Worm (Caenorhabditis elegans) whole organism, L1 larva: ENCODE data around the gene trxr-1.

Source experiments
- C16A3.4 ChIP-seq: fragments of 150-350 bp; optimal IDR thresholded peaks from 2 replicates; lab custom pipeline; 2014; ENCODE audit warnings: missing biosample characterization, missing genetic modification characterization
- C34B4.2 ChIP-seq: sonication (generic microtip); optimal IDR thresholded peaks from 2 replicates; lab custom pipeline; 2017; ENCODE audit warnings: mild to moderate bottlenecking, missing genetic modification characterization, missing compliant biosample characterization
- F16B12.6 ChIP-seq: fragments of 150-350 bp; optimal IDR thresholded peaks from 2 replicates; lab custom pipeline; 2014; ENCODE audit warnings: missing biosample characterization, missing genetic modification characterization
- Y116A8C.19 ChIP-seq: sonication (generic microtip); optimal IDR thresholded peaks from 2 replicates; lab custom pipeline; 2016; ENCODE audit warnings: missing compliant biosample characterization, missing genetic modification characterization, borderline replicate concordance
- alr-1 ChIP-seq: fragments of 200-800 bp; sonication (Bioruptor generic); optimal IDR thresholded peaks from 2 replicates; lab custom pipeline; 2018; ENCODE audit warnings: borderline replicate concordance, mild to moderate bottlenecking, missing genetic modification characterization, missing compliant biosample characterization
- aly-2 ChIP-seq: fragments of 150-350 bp; optimal IDR thresholded peaks from 2 replicates; lab custom pipeline; 2014; ENCODE audit warnings: missing biosample characterization, missing genetic modification characterization
- blmp-1 ChIP-seq: fragments of 150-350 bp; optimal IDR thresholded peaks from 2 replicates; lab custom pipeline; 2014; ENCODE audit warnings: missing biosample characterization, missing genetic modification characterization
- ceh-63 ChIP-seq: fragments of 200-800 bp; sonication (Bioruptor generic); optimal IDR thresholded peaks from 2 replicates; lab custom pipeline; 2018; ENCODE audit warnings: mild to moderate bottlenecking, missing genetic modification characterization, missing compliant biosample characterization
- ceh-90 ChIP-seq: sonication (generic microtip); optimal IDR thresholded peaks from 2 replicates; lab custom pipeline; 2016; ENCODE audit warnings: missing genetic modification characterization, missing compliant biosample characterization
- ces-1 ChIP-seq: fragments of 150-350 bp; optimal IDR thresholded peaks from 2 replicates; lab custom pipeline; 2014; ENCODE audit warnings: missing biosample characterization, missing genetic modification reagents, missing genetic modification characterization
- dpl-1 ChIP-seq, 3 experiments: fragments of 150-350 bp in 2 of 3; sonication (generic microtip) in 1 of 3; optimal IDR thresholded peaks; 2 replicates each; lab custom pipeline; 2014 to 2017; ENCODE audit warnings: missing biosample characterization in 3 of 3, missing genetic modification characterization in 3 of 3, missing genetic modification reagents in 3 of 3
- efl-1 ChIP-seq, 4 experiments: fragments of 150-350 bp; optimal IDR thresholded peaks in 3 of 4; peaks in 1 of 4; 1 replicate in 1 of 4; 2 replicates in 3 of 4; lab custom pipeline; 2014; ENCODE audit warnings: missing biosample characterization in 2 of 4, missing genetic modification characterization in 2 of 4, missing genetic modification reagents in 2 of 4
- elt-2 ChIP-seq: sonication (generic microtip); optimal IDR thresholded peaks from 2 replicates; lab custom pipeline; 2016; ENCODE audit warnings: missing genetic modification characterization, mild to moderate bottlenecking, inconsistent platforms, missing compliant biosample characterization, missing genetic modification reagents
- elt-3 ChIP-seq, 6 experiments: fragments of 150-350 bp in 1 of 6; sonication (generic microtip); optimal IDR thresholded peaks; 2 replicates each; lab custom pipeline; 2017 to 2018; ENCODE audit warnings: missing biosample characterization in 6 of 6, missing genetic modification characterization in 6 of 6, inconsistent platforms in 1 of 6
- ets-5 ChIP-seq: fragments of 200-800 bp; sonication (Bioruptor generic); IDR thresholded peaks from 2 replicates; pipeline ENCODE4 v1.3.6; 2022; ENCODE audit warnings: missing genetic modification characterization, missing compliant biosample characterization
- fkh-10 ChIP-seq: sonication (generic microtip); optimal IDR thresholded peaks from 2 replicates; lab custom pipeline; 2017; ENCODE audit warnings: missing biosample characterization, missing genetic modification reagents, missing genetic modification characterization
- fkh-8 ChIP-seq: sonication (generic microtip); optimal IDR thresholded peaks from 2 replicates; lab custom pipeline; 2016; ENCODE audit warnings: mild to moderate bottlenecking, missing genetic modification characterization, missing compliant biosample characterization
- isw-1 ChIP-seq: fragments of 200-800 bp; sonication (Bioruptor generic); IDR thresholded peaks from 2 replicates; pipeline ENCODE4 v1.3.6; 2022; ENCODE audit warnings: missing genetic modification characterization, missing compliant biosample characterization
- jun-1 ChIP-seq: fragments of 150-350 bp; optimal IDR thresholded peaks from 2 replicates; lab custom pipeline; 2014; ENCODE audit warnings: missing biosample characterization, missing genetic modification reagents, missing genetic modification characterization
- lin-14 ChIP-seq: fragments of 200-800 bp; sonication (Bioruptor generic); optimal IDR thresholded peaks from 2 replicates; lab custom pipeline; 2018; ENCODE audit warnings: mild to moderate bottlenecking, missing genetic modification characterization, moderate library complexity, missing compliant biosample characterization
- lin-35 ChIP-seq, 2 experiments: fragments of 150-350 bp; optimal IDR thresholded peaks; 2 replicates each; lab custom pipeline; 2014; ENCODE audit warnings: missing biosample characterization in 2 of 2, missing genetic modification characterization in 2 of 2, missing genetic modification reagents in 2 of 2
- lsy-2 ChIP-seq, 2 experiments: fragments of 150-350 bp; optimal IDR thresholded peaks; 2 replicates each; lab custom pipeline; 2014; ENCODE audit warnings: missing biosample characterization in 2 of 2, missing genetic modification characterization in 2 of 2
- mdl-1 ChIP-seq, 2 experiments: fragments of 150-350 bp; optimal IDR thresholded peaks; 2 replicates each; lab custom pipeline; 2014 to 2017; ENCODE audit warnings: missing biosample characterization in 2 of 2, missing genetic modification characterization in 2 of 2, inconsistent platforms in 1 of 2
- mep-1 ChIP-seq: fragments of 150-350 bp; optimal IDR thresholded peaks from 2 replicates; lab custom pipeline; 2014; ENCODE audit warnings: missing biosample characterization, missing genetic modification characterization
- nhr-11 ChIP-seq: fragments of 150-350 bp; optimal IDR thresholded peaks from 2 replicates; lab custom pipeline; 2014; ENCODE audit warnings: missing biosample characterization, missing genetic modification characterization
- nhr-12 ChIP-seq: sonication (generic microtip); optimal IDR thresholded peaks from 2 replicates; lab custom pipeline; 2017; ENCODE audit warnings: missing biosample characterization, missing genetic modification characterization
- nhr-20 ChIP-seq: sonication (generic microtip); optimal IDR thresholded peaks from 2 replicates; lab custom pipeline; 2016; ENCODE audit warnings: mild to moderate bottlenecking, missing genetic modification characterization, missing compliant biosample characterization
- nhr-28 ChIP-seq: fragments of 150-350 bp; optimal IDR thresholded peaks from 2 replicates; lab custom pipeline; 2014; ENCODE audit warnings: missing biosample characterization, missing genetic modification characterization
- nhr-47 ChIP-seq: sonication (generic microtip); optimal IDR thresholded peaks from 2 replicates; lab custom pipeline; 2016; ENCODE audit warnings: mild to moderate bottlenecking, missing genetic modification characterization, moderate library complexity, missing compliant biosample characterization
- nhr-71 ChIP-seq: sonication (generic microtip); optimal IDR thresholded peaks from 2 replicates; lab custom pipeline; 2016; ENCODE audit warnings: mild to moderate bottlenecking, missing genetic modification characterization, moderate library complexity, missing compliant biosample characterization
- nhr-77 ChIP-seq: fragments of 150-350 bp; optimal IDR thresholded peaks from 2 replicates; lab custom pipeline; 2014; ENCODE audit warnings: missing biosample characterization, missing genetic modification characterization
- nhr-84 ChIP-seq: sonication (generic microtip); optimal IDR thresholded peaks from 2 replicates; lab custom pipeline; 2017; ENCODE audit warnings: missing biosample characterization, missing genetic modification characterization
- nhr-85 ChIP-seq: sonication (generic microtip); peaks from one replicate; lab custom pipeline; 2016; ENCODE audit warnings: missing genetic modification characterization, inconsistent platforms, missing compliant biosample characterization
- pag-3 ChIP-seq: sonication (generic microtip); optimal IDR thresholded peaks from 2 replicates; lab custom pipeline; 2017; ENCODE audit warnings: missing genetic modification characterization, mild to moderate bottlenecking, missing compliant biosample characterization, antibody characterized with exemption, borderline replicate concordance; ENCODE audit not compliant: insufficient read depth
- pax-3 ChIP-seq: fragments of 200-800 bp; sonication (Bioruptor generic); optimal IDR thresholded peaks from 2 replicates; lab custom pipeline; 2018; ENCODE audit warnings: mild to moderate bottlenecking, missing genetic modification characterization, moderate library complexity, missing compliant biosample characterization
- pqm-1 ChIP-seq: sonication (generic microtip); optimal IDR thresholded peaks from 3 replicates; lab custom pipeline; 2017; ENCODE audit warnings: missing biosample characterization, missing genetic modification characterization
- snpc-4 ChIP-seq: fragments of 150-350 bp; optimal IDR thresholded peaks from 2 replicates; lab custom pipeline; 2014; ENCODE audit warnings: missing biosample characterization, missing genetic modification characterization
- snu-23 ChIP-seq: sonication (generic microtip); optimal IDR thresholded peaks from 2 replicates; lab custom pipeline; 2016; ENCODE audit warnings: missing genetic modification characterization, missing compliant biosample characterization
- tbx-2 ChIP-seq: sonication (generic microtip); optimal IDR thresholded peaks from 2 replicates; lab custom pipeline; 2016; ENCODE audit warnings: missing genetic modification characterization, missing compliant biosample characterization
- unc-30 ChIP-seq: sonication (generic microtip); optimal IDR thresholded peaks from 2 replicates; lab custom pipeline; 2017; ENCODE audit warnings: missing biosample characterization, missing genetic modification characterization
- unc-86 ChIP-seq: sonication (generic microtip); optimal IDR thresholded peaks from 2 replicates; lab custom pipeline; 2016; ENCODE audit warnings: missing genetic modification characterization, missing compliant biosample characterization
- unc-98 ChIP-seq: fragments of 200-800 bp; sonication (Bioruptor generic); IDR thresholded peaks from 2 replicates; pipeline ENCODE4 v1.3.6; 2022; ENCODE audit warnings: missing genetic modification characterization, missing compliant biosample characterization
- vab-15 ChIP-seq: sonication (generic microtip); optimal IDR thresholded peaks from 2 replicates; lab custom pipeline; 2017; ENCODE audit warnings: missing genotype, mild to moderate bottlenecking, missing genetic modification characterization, missing compliant biosample characterization
- xbp-1 ChIP-seq: sonication (generic microtip); optimal IDR thresholded peaks from 2 replicates; lab custom pipeline; 2016; ENCODE audit warnings: missing genetic modification characterization, missing compliant biosample characterization
- zip-4 ChIP-seq: fragments of 200-800 bp; sonication (Bioruptor generic); optimal IDR thresholded peaks from 2 replicates; lab custom pipeline; 2018; ENCODE audit warnings: mild to moderate bottlenecking, missing genetic modification characterization, moderate library complexity, missing compliant biosample characterization

trxr-1 gene

DNA sequence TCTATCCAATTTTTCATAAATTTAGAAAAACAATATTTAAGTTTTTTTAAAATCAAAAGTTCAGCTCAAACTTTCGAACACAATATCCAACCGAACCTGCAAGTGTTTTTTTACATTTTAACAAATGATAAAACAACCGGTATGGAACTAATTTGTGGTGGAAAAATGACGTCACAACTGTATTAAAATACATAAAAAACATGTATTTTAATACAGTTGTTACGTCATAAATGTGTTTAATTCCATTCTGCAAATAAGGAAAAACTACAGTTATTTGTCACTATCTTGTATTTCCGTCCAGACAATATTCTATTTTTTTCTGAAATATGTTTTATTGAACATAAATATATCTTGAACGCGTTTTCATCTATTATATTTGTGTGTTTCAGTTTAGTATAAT lies 460 bp downstream of the trxr-1 start:
- TF ChIP-seq xbp-1 (tag; lab: Kevin White, UChicago) (no peak), pax-3 (tag; lab: Kevin White, UChicago) (no peak), ceh-90 (tag; lab: Kevin White, UChicago) (no peak), nhr-71 (tag; lab: Kevin White, UChicago) (no peak), tbx-2 (tag; lab: Kevin White, UChicago) (no peak), C16A3.4 (no peak), lsy-2 (tag; optimal IDR thresholded peaks at IDR 0.05; lab: Kevin White, UChicago) (no peak), pqm-1 (tag; lab: Kevin White, UChicago) (no peak), F16B12.6 (tag; lab: Kevin White, UChicago) (no peak), C34B4.2 (tag; lab: Kevin White, UChicago) (no peak), aly-2 (no peak), zip-4 (GFP tag; lab: Kevin White, UChicago) (no peak), mep-1 (tag; lab: Kevin White, UChicago) (no peak), alr-1 (tag; lab: Kevin White, UChicago) (no peak), jun-1 (no peak), lin-14 (no peak), nhr-84 (tag; lab: Kevin White, UChicago) (no peak)

DNA sequence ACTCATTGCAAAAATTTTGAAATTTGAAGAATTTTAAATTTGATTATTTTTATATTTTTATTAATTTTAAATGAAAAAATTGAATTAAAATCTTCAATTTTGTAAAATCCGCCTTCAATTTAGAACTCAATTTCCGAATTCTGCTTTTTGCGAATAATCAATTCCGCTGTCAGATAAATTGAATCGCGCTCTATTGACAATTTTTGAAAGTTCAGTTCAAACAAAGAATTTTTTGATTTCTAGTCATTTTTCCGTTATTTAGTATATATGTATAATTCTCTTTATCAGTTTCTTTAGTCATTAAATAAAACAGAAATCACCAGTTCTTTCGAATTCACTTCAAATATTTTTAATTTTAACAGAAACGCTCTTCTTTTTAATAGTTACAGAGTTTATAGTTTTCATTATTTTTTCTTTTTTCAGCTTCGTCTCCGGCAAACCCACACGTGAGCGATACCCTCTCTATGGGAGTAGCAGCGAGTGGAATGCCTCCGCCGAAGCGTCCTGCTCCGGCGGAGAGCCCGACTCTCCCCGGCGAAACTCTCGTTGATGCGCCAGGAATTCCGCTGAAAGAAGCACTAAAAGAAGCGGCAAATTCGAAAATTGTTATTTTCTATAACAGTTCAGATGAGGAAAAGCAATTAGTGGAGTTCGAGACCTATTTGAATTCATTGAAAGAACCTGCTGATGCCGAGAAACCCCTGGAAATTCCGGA lies 1.1 kb downstream of the trxr-1 start:
- TF ChIP-seq lin-35 (GFP tag; optimal IDR thresholded peaks at IDR 0.05; lab: Kevin White, UChicago): peak in 1 of 2 experiments; percentile 36
- TF ChIP-seq C16A3.4: peak; percentile 24
- peak; percentile 11 for TF ChIP-seq blmp-1
- TF ChIP-seq aly-2: no peak
- TF ChIP-seq fkh-10 (GFP tag; lab: Kevin White, UChicago): no peak
- TF ChIP-seq fkh-8: no peak
- TF ChIP-seq lin-14: peak; percentile 38
- TF ChIP-seq mep-1 (tag; lab: Kevin White, UChicago): peak; percentile 35
- no peak for TF ChIP-seq mdl-1 (tag; optimal IDR thresholded peaks at IDR 0.05; lab: Kevin White, UChicago)
- no peak for TF ChIP-seq C34B4.2 (tag; lab: Kevin White, UChicago)
- TF ChIP-seq lsy-2 (tag; optimal IDR thresholded peaks at IDR 0.05; lab: Kevin White, UChicago): peak in 1 of 2 experiments; percentile 51
- TF ChIP-seq elt-3 (tag; optimal IDR thresholded peaks at IDR 0.05; lab: Kevin White, UChicago): no peak
- TF ChIP-seq nhr-47: no peak
- TF ChIP-seq nhr-28 (tag; lab: Kevin White, UChicago): no peak
- TF ChIP-seq dpl-1 (GFP tag; optimal IDR thresholded peaks at IDR 0.05; lab: Kevin White, UChicago): peak in 1 of 3 experiments; percentile 47
- TF ChIP-seq nhr-12: no peak
- no peak for TF ChIP-seq vab-15 (tag; lab: Kevin White, UChicago)
- TF ChIP-seq unc-30: no peak
- TF ChIP-seq nhr-77 (tag; lab: Kevin White, UChicago): no peak
- no peak for TF ChIP-seq snpc-4 (tag; lab: Kevin White, UChicago)
- no peak for TF ChIP-seq ets-5
- TF ChIP-seq snu-23 (GFP tag; lab: Kevin White, UChicago): no peak
- no peak for TF ChIP-seq nhr-85 (tag; lab: Kevin White, UChicago)

- TF ChIP-seq pax-3 (tag; lab: Kevin White, UChicago) (no peak), nhr-20 (peak; percentile 42), unc-98 (GFP tag; lab: Robert Waterston, UW) (no peak), elt-2 (peak; percentile 30), nhr-84 (tag; lab: Kevin White, UChicago) (no peak), xbp-1 (tag; lab: Kevin White, UChicago) (peak; percentile 0), nhr-12 (no peak), snpc-4 (tag; lab: Kevin White, UChicago) (peak; percentile 12), ces-1 (no peak), blmp-1 (peak; percentile 35), nhr-47 (peak; percentile 65), snu-23 (GFP tag; lab: Kevin White, UChicago) (peak; percentile 60), mdl-1 (tag; optimal IDR thresholded peaks at IDR 0.05; lab: Kevin White, UChicago) (peak in 1 of 2 experiments; percentile 32), ceh-63 (GFP tag; lab: Kevin White, UChicago) (no peak), unc-86 (tag; lab: Kevin White, UChicago) (peak; percentile 50), nhr-85 (tag; lab: Kevin White, UChicago) (peak; percentile 83), nhr-11 (tag; lab: Kevin White, UChicago) (no peak), tbx-2 (tag; lab: Kevin White, UChicago) (peak; percentile 40), lsy-2 (tag; optimal IDR thresholded peaks at IDR 0.05; lab: Kevin White, UChicago) (peak; percentile 41 to 62), Y116A8C.19 (tag; lab: Kevin White, UChicago) (no peak), pag-3 (tag; lab: Kevin White, UChicago) (no peak), isw-1 (GFP tag; lab: Robert Waterston, UW) (peak; percentile 25; the same call in 1 of the 2 replicates), lin-35 (GFP tag; optimal IDR thresholded peaks at IDR 0.05; lab: Kevin White, UChicago) (peak; percentile 27 to 44), efl-1 (optimal IDR thresholded peaks at IDR 0.05; lab: Kevin White, UChicago) (peak; percentile 52 to 55), efl-1 (GFP tag; optimal IDR thresholded peaks at IDR 0.05 in 1 of 2; lab: Kevin White, UChicago) (peak; percentile 13 to 75), ceh-90 (tag; lab: Kevin White, UChicago) (no peak), nhr-71 (tag; lab: Kevin White, UChicago) (peak; percentile 67)
Measured at ce11 chrIV:7016502-7016901, 4.7 kb downstream of the trxr-1 start.
